Worm (Caenorhabditis elegans): Measurements from ENCODE around the gene F54D5.3.

Gene F54D5.3

ce11 chrII:11616333-11616942 is 44.8 kb downstream of the F54D5.3 start:
- TF ChIP-seq efl-1 (optimal IDR thresholded peaks at IDR 0.05), result no peak
- TF ChIP-seq efl-1 (GFP tag; optimal IDR thresholded peaks at IDR 0.05 in 1 of 2), result peak in 1 of 2 experiments; percentile 58
- no peak for TF ChIP-seq ama-1 (optimal IDR thresholded peaks at IDR 0.05)

ce11 chrII:11617715-11618114 is 46.1 kb downstream of the F54D5.3 start:
- TF ChIP-seq swsn-7 (tag; optimal IDR thresholded peaks at IDR 0.05) (no peak), unc-86 (tag; optimal IDR thresholded peaks at IDR 0.05) (no peak), zip-4 (GFP tag; optimal IDR thresholded peaks at IDR 0.05) (no peak), isw-1 (GFP tag; IDR thresholded peaks at IDR 0.05) (no peak), grh-1 (GFP tag; IDR thresholded peaks at IDR 0.05) (no peak), ceh-90 (tag; optimal IDR thresholded peaks at IDR 0.05) (no peak), C16A3.4 (tag; optimal IDR thresholded peaks at IDR 0.05) (peak; percentile 22), nhr-20 (tag; optimal IDR thresholded peaks at IDR 0.05) (peak; percentile 27), irx-1 (tag; optimal IDR thresholded peaks at IDR 0.05) (no peak), fkh-8 (tag; optimal IDR thresholded peaks at IDR 0.05) (no peak), pag-3 (tag; optimal IDR thresholded peaks at IDR 0.05; ENCODE audit: borderline replicate concordance, insufficient read depth) (no peak), snu-23 (GFP tag; optimal IDR thresholded peaks at IDR 0.05) (peak; percentile 1), lin-35 (GFP tag; optimal IDR thresholded peaks at IDR 0.05) (peak in 1 of 2 experiments; percentile 14), tbx-2 (tag; optimal IDR thresholded peaks at IDR 0.05) (no peak), lin-14 (GFP tag; optimal IDR thresholded peaks at IDR 0.05) (peak; percentile 85), blmp-1 (tag; optimal IDR thresholded peaks at IDR 0.05) (peak; percentile 100), lsy-2 (tag; optimal IDR thresholded peaks at IDR 0.05) (peak; percentile 5 to 24), nhr-71 (tag; optimal IDR thresholded peaks at IDR 0.05) (peak; percentile 18), fos-1 (tag; optimal IDR thresholded peaks at IDR 0.05) (no peak), nhr-90 (tag; optimal IDR thresholded peaks at IDR 0.05; ENCODE audit: poor library complexity) (no peak), fkh-10 (GFP tag; optimal IDR thresholded peaks at IDR 0.05) (no peak), nhr-85 (tag) (peak; percentile 75), mdl-1 (tag; optimal IDR thresholded peaks at IDR 0.05) (peak in 1 of 2 experiments; percentile 26), jun-1 (tag; optimal IDR thresholded peaks at IDR 0.05) (no peak), dpl-1 (GFP tag; optimal IDR thresholded peaks at IDR 0.05) (peak in 1 of 3 experiments; percentile 12), sox-4 (tag; optimal IDR thresholded peaks at IDR 0.05) (no peak), elt-3 (tag; optimal IDR thresholded peaks at IDR 0.05) (peak in 1 of 6 experiments; percentile 55), nhr-28 (tag; optimal IDR thresholded peaks at IDR 0.05) (no peak), unc-30 (tag; optimal IDR thresholded peaks at IDR 0.05) (no peak)

ce11 chrII:11619171-11619570 is 47.6 kb downstream of the F54D5.3 start:
- no peak for TF ChIP-seq pqm-1 (tag; optimal IDR thresholded peaks at IDR 0.05)
- TF ChIP-seq nhr-19 (GFP tag; conservative IDR thresholded peaks at IDR 0.05), result no peak
- TF ChIP-seq egl-27 (tag; optimal IDR thresholded peaks at IDR 0.05), result no peak
- TF ChIP-seq C16A3.4 (tag; optimal IDR thresholded peaks at IDR 0.05), result no peak
- TF ChIP-seq fkh-10 (GFP tag; optimal IDR thresholded peaks at IDR 0.05), result no peak
- peak; percentile 33 for TF ChIP-seq nhr-77 (tag; optimal IDR thresholded peaks at IDR 0.05)
- no peak for TF ChIP-seq grh-1 (GFP tag; IDR thresholded peaks at IDR 0.05)
- peak; percentile 17 to 65 for TF ChIP-seq lin-35 (GFP tag; optimal IDR thresholded peaks at IDR 0.05)
- TF ChIP-seq nhr-71 (tag; optimal IDR thresholded peaks at IDR 0.05), result peak; percentile 64
- TF ChIP-seq C34B4.2 (tag; optimal IDR thresholded peaks at IDR 0.05), result no peak
- TF ChIP-seq unc-130 (tag; optimal IDR thresholded peaks at IDR 0.05), result peak; percentile 50
- TF ChIP-seq skn-1 (tag; optimal IDR thresholded peaks at IDR 0.05), result no peak
- TF ChIP-seq sup-37 (GFP tag; optimal IDR thresholded peaks at IDR 0.05), result no peak
- TF ChIP-seq ets-5 (GFP tag; IDR thresholded peaks at IDR 0.05), result no peak
- peak; percentile 83 for TF ChIP-seq lin-14 (GFP tag; optimal IDR thresholded peaks at IDR 0.05)
- TF ChIP-seq aly-2 (tag; optimal IDR thresholded peaks at IDR 0.05), result peak; percentile 52
- no peak for TF ChIP-seq F16B12.6 (tag; optimal IDR thresholded peaks at IDR 0.05)
- TF ChIP-seq mef-2 (tag; optimal IDR thresholded peaks at IDR 0.05), result no peak
- no peak for TF ChIP-seq nhr-47 (tag; optimal IDR thresholded peaks at IDR 0.05)
- peak; percentile 77 for TF ChIP-seq elt-2 (tag; optimal IDR thresholded peaks at IDR 0.05)
- no peak for TF ChIP-seq ceh-8 (GFP tag; optimal IDR thresholded peaks at IDR 0.05)
- peak; percentile 16 for TF ChIP-seq snpc-4 (tag; optimal IDR thresholded peaks at IDR 0.05)
- TF ChIP-seq sptf-1 (tag; optimal IDR thresholded peaks at IDR 0.05), result no peak
- no peak for TF ChIP-seq nhr-237 (tag; optimal IDR thresholded peaks at IDR 0.05)
- no peak for TF ChIP-seq irx-1 (tag; optimal IDR thresholded peaks at IDR 0.05)
- peak; percentile 34 for TF ChIP-seq tbx-2 (tag; optimal IDR thresholded peaks at IDR 0.05)
- TF ChIP-seq pag-3 (tag; optimal IDR thresholded peaks at IDR 0.05; ENCODE audit: borderline replicate concordance, insufficient read depth), result no peak
- no peak for TF ChIP-seq unc-30 (tag; optimal IDR thresholded peaks at IDR 0.05)
